Worm (Caenorhabditis elegans) whole organism, L2 larva: ENCODE measurements around the gene sqv-1.

ENCODE experiments used
- C34F6.9 ChIP-seq: fragments of 150-350 bp; optimal IDR thresholded peaks from 2 replicates; lab custom pipeline; 2014; ENCODE audit warnings: missing biosample characterization, missing genetic modification characterization
- R02D3.7 ChIP-seq: fragments of 150-350 bp; optimal IDR thresholded peaks from 2 replicates; lab custom pipeline; 2014; ENCODE audit warnings: missing biosample characterization, missing genetic modification characterization
- ZK546.5 ChIP-seq: sonication (generic microtip); optimal IDR thresholded peaks from 2 replicates; lab custom pipeline; 2017; ENCODE audit warnings: missing biosample characterization, missing genetic modification characterization
- aly-2 ChIP-seq: fragments of 150-350 bp; optimal IDR thresholded peaks from 2 replicates; lab custom pipeline; 2014; ENCODE audit warnings: missing biosample characterization, missing genetic modification characterization
- ama-1 ChIP-seq: fragments of 150-350 bp; optimal IDR thresholded peaks from 2 replicates; lab custom pipeline; 2018; ENCODE audit warnings: inconsistent platforms
- blmp-1 ChIP-seq: sonication (generic microtip); optimal IDR thresholded peaks from 2 replicates; lab custom pipeline; 2017; ENCODE audit warnings: missing genetic modification characterization, mild to moderate bottlenecking, missing compliant biosample characterization, antibody characterized with exemption, moderate library complexity; ENCODE audit not compliant: insufficient read depth
- ceh-16 ChIP-seq: fragments of 150-350 bp; optimal IDR thresholded peaks from 2 replicates; lab custom pipeline; 2014; ENCODE audit warnings: missing biosample characterization, missing genetic modification characterization
- ceh-82 ChIP-seq: fragments of 150-350 bp; optimal IDR thresholded peaks from 2 replicates; lab custom pipeline; 2014; ENCODE audit warnings: missing biosample characterization, missing genetic modification characterization
- crh-2 ChIP-seq: sonication (generic microtip); optimal IDR thresholded peaks from 2 replicates; lab custom pipeline; 2017; ENCODE audit warnings: missing biosample characterization, missing genetic modification characterization
- elt-1 ChIP-seq: fragments of 150-350 bp; optimal IDR thresholded peaks from 2 replicates; lab custom pipeline; 2014; ENCODE audit warnings: missing biosample characterization, missing genetic modification characterization
- fos-1 ChIP-seq: fragments of 150-350 bp; optimal IDR thresholded peaks from 2 replicates; lab custom pipeline; 2014; ENCODE audit warnings: missing biosample characterization, missing genetic modification characterization
- gmeb-1 ChIP-seq: fragments of 150-350 bp; optimal IDR thresholded peaks from 2 replicates; lab custom pipeline; 2014; ENCODE audit warnings: missing biosample characterization, missing genetic modification characterization
- lin-11 ChIP-seq: fragments of 150-350 bp; sonication (generic microtip); optimal IDR thresholded peaks from 2 replicates; lab custom pipeline; 2014; ENCODE audit warnings: missing biosample characterization, missing genetic modification characterization, inconsistent platforms, mixed read lengths
- lin-13 ChIP-seq: fragments of 150-350 bp; optimal IDR thresholded peaks from 2 replicates; lab custom pipeline; 2014; ENCODE audit warnings: missing biosample characterization, missing genetic modification reagents, missing genetic modification characterization
- lin-39 ChIP-seq: fragments of 150-350 bp; optimal IDR thresholded peaks from 2 replicates; lab custom pipeline; 2014; ENCODE audit warnings: missing biosample characterization, missing genetic modification reagents, missing genetic modification characterization
- mab-5 ChIP-seq: fragments of 150-350 bp; optimal IDR thresholded peaks from 2 replicates; lab custom pipeline; 2014; ENCODE audit warnings: missing biosample characterization, missing genetic modification characterization
- mbf-1 ChIP-seq: sonication (generic microtip); optimal IDR thresholded peaks from 2 replicates; lab custom pipeline; 2017; ENCODE audit warnings: missing biosample characterization, missing genetic modification characterization
- nhr-10 ChIP-seq: sonication (generic microtip); optimal IDR thresholded peaks from 2 replicates; lab custom pipeline; 2017; ENCODE audit warnings: missing biosample characterization, missing genetic modification characterization
- nhr-11 ChIP-seq: fragments of 150-350 bp; optimal IDR thresholded peaks from 2 replicates; lab custom pipeline; 2014; ENCODE audit warnings: missing biosample characterization, missing genetic modification characterization
- nhr-129 ChIP-seq: fragments of 150-350 bp; optimal IDR thresholded peaks from 2 replicates; lab custom pipeline; 2014; ENCODE audit warnings: missing biosample characterization, missing genetic modification characterization
- nhr-237 ChIP-seq: fragments of 150-350 bp; optimal IDR thresholded peaks from 2 replicates; lab custom pipeline; 2014; ENCODE audit warnings: missing biosample characterization, missing genetic modification characterization
- nhr-25 ChIP-seq: fragments of 150-350 bp; sonication (generic microtip); optimal IDR thresholded peaks from 3 replicates; lab custom pipeline; 2014; ENCODE audit warnings: missing biosample characterization, missing genetic modification characterization
- nhr-6 ChIP-seq: fragments of 150-350 bp; optimal IDR thresholded peaks from 2 replicates; lab custom pipeline; 2014; ENCODE audit warnings: missing biosample characterization, missing genetic modification characterization
- nhr-77 ChIP-seq: fragments of 150-350 bp; optimal IDR thresholded peaks from 2 replicates; lab custom pipeline; 2014; ENCODE audit warnings: missing biosample characterization, missing genetic modification characterization
- peb-1 ChIP-seq: fragments of 150-350 bp; optimal IDR thresholded peaks from 2 replicates; lab custom pipeline; 2014; ENCODE audit warnings: missing biosample characterization, missing genetic modification characterization
- skn-1 ChIP-seq: sonication (generic microtip); optimal IDR thresholded peaks from 2 replicates; lab custom pipeline; 2017; ENCODE audit warnings: missing biosample characterization, missing genetic modification characterization
- sma-3 ChIP-seq: sonication (generic microtip); optimal IDR thresholded peaks from 2 replicates; lab custom pipeline; 2016; ENCODE audit warnings: missing genetic modification reagents, missing genetic modification characterization, missing compliant biosample characterization
- sma-9 ChIP-seq, 2 experiments: fragments of 150-350 bp in 1 of 2; sonication (generic microtip) in 1 of 2; optimal IDR thresholded peaks; 2 replicates each; lab custom pipeline; 2014 to 2016; ENCODE audit warnings: missing genetic modification characterization in 2 of 2, mild to moderate bottlenecking in 1 of 2, missing biosample characterization in 1 of 2, missing compliant biosample characterization in 1 of 2, missing genetic modification reagents in 1 of 2, moderate library complexity in 1 of 2
- snpc-4 ChIP-seq: fragments of 150-350 bp; optimal IDR thresholded peaks from 2 replicates; lab custom pipeline; 2014; ENCODE audit warnings: missing biosample characterization, missing genetic modification characterization
- zag-1 ChIP-seq: fragments of 150-350 bp; optimal IDR thresholded peaks from 2 replicates; lab custom pipeline; 2014; ENCODE audit warnings: missing biosample characterization, missing genetic modification characterization

The sqv-1 gene

ce11 chrIV:8360817-8361216 is at the start of gene sqv-1:
Gene sqv-1, plus strand, starts transcription at chrIV:8361117.
- TF ChIP-seq ceh-82 = no peak
- no peak for TF ChIP-seq snpc-4 (tag; lab: Kevin White, UChicago)
- TF ChIP-seq, all 48 proteins: peak for 0

ce11 chrIV:8312105-8312504 is 48.8 kb upstream of the sqv-1 start:
- TF ChIP-seq mab-5 (tag; lab: Kevin White, UChicago) = no peak
- TF ChIP-seq crh-2 (tag; lab: Kevin White, UChicago) = no peak
- no peak for TF ChIP-seq zag-1 (tag; lab: Kevin White, UChicago)
- no peak for TF ChIP-seq nhr-237 (tag; lab: Kevin White, UChicago)
- TF ChIP-seq aly-2 (tag; lab: Kevin White, UChicago) = no peak
- no peak for TF ChIP-seq elt-1 (tag; lab: Kevin White, UChicago)
- TF ChIP-seq lin-39 (tag; lab: Kevin White, UChicago) = no peak
- no peak for TF ChIP-seq mbf-1 (tag; lab: Kevin White, UChicago)
- no peak for TF ChIP-seq nhr-77 (tag; lab: Kevin White, UChicago)
- TF ChIP-seq peb-1 = no peak

ce11 chrIV:8312846-8313245 is 48.1 kb upstream of the sqv-1 start, which contains the start of gene F35H10.10:
Gene F35H10.10, minus strand, starts transcription at chrIV:8312946.
- TF ChIP-seq lin-11 (tag; lab: Kevin White, UChicago) (no peak), mbf-1 (tag; lab: Kevin White, UChicago) (no peak), sma-3 (GFP tag; lab: Kevin White, UChicago) (no peak), aly-2 (tag; lab: Kevin White, UChicago) (no peak), ceh-16 (tag; lab: Kevin White, UChicago) (no peak), fos-1 (no peak), nhr-6 (no peak)

ce11 chrIV:8317800-8318199 is 43.1 kb upstream of the sqv-1 start:
- TF ChIP-seq mab-5 (tag; lab: Kevin White, UChicago) = no peak
- TF ChIP-seq blmp-1 (tag; lab: Kevin White, UChicago) = peak; percentile 86
- TF ChIP-seq nhr-25 (tag; lab: Kevin White, UChicago) = peak; percentile 49
- TF ChIP-seq sma-9 (GFP tag; optimal IDR thresholded peaks at IDR 0.05; lab: Kevin White, UChicago) = peak; percentile 31
- TF ChIP-seq sma-9 (tag; optimal IDR thresholded peaks at IDR 0.05; lab: Kevin White, UChicago) = no peak

- TF ChIP-seq blmp-1 (tag; lab: Kevin White, UChicago) (peak; percentile 40), C34F6.9 (no peak), nhr-25 (tag; lab: Kevin White, UChicago) (peak; percentile 9), R02D3.7 (tag; lab: Kevin White, UChicago) (no peak)
These were observed 42.1 kb upstream of the sqv-1 start for ce11 chrIV:8318799-8319198.

ce11 chrIV:8325667-8326066 is 35.2 kb upstream of the sqv-1 start, which contains the start of gene F35H10.3:
Gene F35H10.3, plus strand, starts transcription at chrIV:8325967.
- TF ChIP-seq zag-1 (tag; lab: Kevin White, UChicago) (no peak), gmeb-1 (tag; lab: Kevin White, UChicago) (no peak), ZK546.5 (tag; lab: Kevin White, UChicago) (no peak), sma-9 (GFP tag; optimal IDR thresholded peaks at IDR 0.05; lab: Kevin White, UChicago) (no peak), sma-9 (tag; optimal IDR thresholded peaks at IDR 0.05; lab: Kevin White, UChicago) (no peak)

- TF ChIP-seq nhr-10 = no peak
- TF ChIP-seq nhr-11 = no peak
- no peak for TF ChIP-seq ZK546.5 (tag; lab: Kevin White, UChicago)
- no peak for TF ChIP-seq nhr-129 (tag; lab: Kevin White, UChicago)
- TF ChIP-seq snpc-4 (tag; lab: Kevin White, UChicago) = no peak
- no peak for TF ChIP-seq ama-1
- no peak for TF ChIP-seq aly-2 (tag; lab: Kevin White, UChicago)
- no peak for TF ChIP-seq nhr-25 (tag; lab: Kevin White, UChicago)
- no peak for TF ChIP-seq nhr-6
- no peak for TF ChIP-seq lin-13 (GFP tag; lab: Kevin White, UChicago)
- no peak for TF ChIP-seq skn-1 (tag; lab: Kevin White, UChicago)
- no peak for TF ChIP-seq nhr-77 (tag; lab: Kevin White, UChicago)
These were observed 32.0 kb upstream of the sqv-1 start, which contains the start of gene F35H10.2 for ce11 chrIV:8328913-8329312. Gene F35H10.2, plus strand, starts transcription at chrIV:8329213.
